Fruit fly (Drosophila melanogaster) whole organism, adult: ENCODE measurements around the gene CG4709.

Experiments used
- CG11617 ChIP-seq: fragments of 200-800 bp; sonication (Bioruptor generic); optimal IDR thresholded peaks from 2 replicates; lab custom pipeline; 2017; ENCODE audit warnings: mild to moderate bottlenecking, missing biosample characterization, missing genetic modification reagents, missing genetic modification characterization
- CG12768 ChIP-seq: fragments of 200-800 bp; sonication (Bioruptor generic); optimal IDR thresholded peaks from 2 replicates; lab custom pipeline; 2017; ENCODE audit warnings: missing biosample characterization, missing genetic modification characterization, mild to moderate bottlenecking, moderate library complexity, missing genetic modification reagents
- CG14711 ChIP-seq: fragments of 200-800 bp; sonication (Bioruptor generic); optimal IDR thresholded peaks from 2 replicates; lab custom pipeline; 2018; ENCODE audit warnings: missing biosample characterization, mild to moderate bottlenecking, missing genetic modification characterization, moderate library complexity
- CG1620 ChIP-seq: fragments of 200-800 bp; sonication (Bioruptor generic); optimal IDR thresholded peaks from 2 replicates; lab custom pipeline; 2016; ENCODE audit warnings: missing biosample characterization, missing genetic modification characterization
- CG33017 ChIP-seq: fragments of 200-800 bp; sonication (Bioruptor generic); optimal IDR thresholded peaks from 2 replicates; lab custom pipeline; 2018; ENCODE audit warnings: missing biosample characterization, mild to moderate bottlenecking, missing genetic modification characterization, moderate library complexity
- CG5204 ChIP-seq: fragments of 200-800 bp; sonication (Bioruptor generic); optimal IDR thresholded peaks from 2 replicates; lab custom pipeline; 2016; ENCODE audit warnings: missing biosample characterization, missing genetic modification characterization
- CG7045 ChIP-seq: fragments of 200-800 bp; sonication (Bioruptor generic); optimal IDR thresholded peaks from 2 replicates; lab custom pipeline; 2017; ENCODE audit warnings: missing biosample characterization, mild to moderate bottlenecking, missing genetic modification characterization
- CG7101 ChIP-seq: fragments of 200-800 bp; sonication (Bioruptor generic); optimal IDR thresholded peaks from 2 replicates; lab custom pipeline; 2018; ENCODE audit warnings: missing biosample characterization, mild to moderate bottlenecking, missing genetic modification characterization, moderate library complexity
- Clk ChIP-seq: fragments of 200-800 bp; sonication (Bioruptor generic); optimal IDR thresholded peaks from 2 replicates; lab custom pipeline; 2017; ENCODE audit warnings: missing biosample characterization, missing genetic modification characterization
- Crg-1 ChIP-seq: fragments of 200-800 bp; sonication (Bioruptor generic); optimal IDR thresholded peaks from 2 replicates; lab custom pipeline; 2016; ENCODE audit warnings: missing biosample characterization, missing genetic modification characterization
- Hr96 ChIP-seq: fragments of 200-800 bp; sonication (Bioruptor generic); optimal IDR thresholded peaks from 2 replicates; lab custom pipeline; 2016; ENCODE audit warnings: missing biosample characterization, missing genetic modification characterization
- Mnt ChIP-seq: fragments of 200-800 bp; sonication (Bioruptor generic); optimal IDR thresholded peaks from 2 replicates; lab custom pipeline; 2016; ENCODE audit warnings: missing biosample characterization, mild to moderate bottlenecking, missing genetic modification characterization
- bab1 ChIP-seq: fragments of 200-800 bp; sonication (Bioruptor generic); optimal IDR thresholded peaks from 3 replicates; lab custom pipeline; 2019; ENCODE audit warnings: missing biosample characterization, mild to moderate bottlenecking, missing genetic modification characterization, moderate library complexity
- cic ChIP-seq: fragments of 200-800 bp; sonication (Bioruptor generic); optimal IDR thresholded peaks from 2 replicates; lab custom pipeline; 2017; ENCODE audit warnings: missing biosample characterization, mild to moderate bottlenecking, missing genetic modification characterization, moderate library complexity
- cnc ChIP-seq, 2 experiments: fragments of >200 bp; optimal IDR thresholded peaks; 2 replicates each; lab custom pipeline; 2017
- kay ChIP-seq: fragments of 200-800 bp; sonication (Bioruptor generic); peaks from one replicate; lab custom pipeline; 2016; ENCODE audit warnings: missing biosample characterization, missing genetic modification characterization, borderline replicate concordance
- ovo ChIP-seq: fragments of 200-800 bp; sonication (Bioruptor generic); optimal IDR thresholded peaks from 2 replicates; lab custom pipeline; 2016; ENCODE audit warnings: missing biosample characterization, missing genetic modification characterization
- pad ChIP-seq: fragments of 200-800 bp; sonication (Bioruptor generic); optimal IDR thresholded peaks from 3 replicates; lab custom pipeline; 2017; ENCODE audit warnings: missing biosample characterization, missing genetic modification characterization, mild to moderate bottlenecking, moderate library complexity, missing genetic modification reagents
- tj ChIP-seq: fragments of 200-800 bp; sonication (Bioruptor generic); optimal IDR thresholded peaks from 3 replicates; lab custom pipeline; 2017; ENCODE audit warnings: missing biosample characterization, mild to moderate bottlenecking, missing genetic modification characterization, moderate library complexity
- toe ChIP-seq: fragments of 200-800 bp; sonication (Bioruptor generic); optimal IDR thresholded peaks from 2 replicates; lab custom pipeline; 2016; ENCODE audit warnings: missing biosample characterization, missing genetic modification characterization

Gene CG4709

DNA sequence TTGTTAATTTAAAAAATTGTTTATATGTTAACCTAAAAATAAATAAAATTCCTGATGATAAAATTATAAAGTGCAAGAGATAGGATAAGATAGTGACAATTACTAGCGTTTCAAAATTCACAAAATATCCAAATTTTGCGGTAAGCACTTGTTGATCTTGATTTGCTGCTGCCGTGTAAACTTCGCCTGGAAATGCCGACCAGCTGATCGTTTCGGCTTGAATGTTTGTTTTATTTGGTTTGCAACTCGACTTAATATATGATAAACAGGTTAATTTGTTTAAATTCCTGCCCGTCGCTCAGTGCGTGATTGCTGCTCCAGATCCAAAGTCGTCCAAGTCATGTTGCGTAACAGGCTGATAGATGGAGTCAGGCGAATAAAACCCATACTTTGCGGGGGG is 32.7 kb upstream of the CG4709 start, which contains the start of gene CG4592:
CG4592 (plus strand) TSS at position 233 of the 400 bp plus-strand sequence.
- TF ChIP-seq CG7045 (GFP tag; lab: Kevin White, UChicago), result peak; percentile 72
- TF ChIP-seq cnc (optimal IDR thresholded peaks at IDR 0.05; lab: Kevin White, UChicago), result no peak
- TF ChIP-seq ovo (GFP tag; lab: Kevin White, UChicago), result no peak
- TF ChIP-seq CG5204, result peak; percentile 40
- peak; percentile 82 for TF ChIP-seq CG12768 (GFP tag; lab: Kevin White, UChicago)
- peak; percentile 25 for TF ChIP-seq pad (GFP tag; lab: Kevin White, UChicago)
- peak; percentile 69 for TF ChIP-seq Hr96 (GFP tag; lab: Kevin White, UChicago)
- TF ChIP-seq CG1620 (GFP tag; lab: Kevin White, UChicago), result peak; percentile 12
- no peak for TF ChIP-seq Clk (GFP tag; lab: Kevin White, UChicago)
- peak; percentile 88 for TF ChIP-seq kay (GFP tag; lab: Kevin White, UChicago)
- TF ChIP-seq tj (GFP tag; lab: Kevin White, UChicago), result peak; percentile 56
- peak; percentile 79 for TF ChIP-seq CG11617 (GFP tag; lab: Kevin White, UChicago)
- TF ChIP-seq Mnt (GFP tag; lab: Kevin White, UChicago), result peak; percentile 51
- peak; percentile 66 for TF ChIP-seq CG14711 (tag; lab: Kevin White, UChicago)
- peak; percentile 85 for TF ChIP-seq bab1 (GFP tag; lab: Kevin White, UChicago)
- TF ChIP-seq toe, result peak; percentile 67
- TF ChIP-seq cic (GFP tag; lab: Kevin White, UChicago), result peak; percentile 24
- TF ChIP-seq Crg-1, result no peak
- peak; percentile 78 for TF ChIP-seq CG7101 (tag; lab: Kevin White, UChicago)
- TF ChIP-seq CG33017 (tag; lab: Kevin White, UChicago), result peak; percentile 72

DNA sequence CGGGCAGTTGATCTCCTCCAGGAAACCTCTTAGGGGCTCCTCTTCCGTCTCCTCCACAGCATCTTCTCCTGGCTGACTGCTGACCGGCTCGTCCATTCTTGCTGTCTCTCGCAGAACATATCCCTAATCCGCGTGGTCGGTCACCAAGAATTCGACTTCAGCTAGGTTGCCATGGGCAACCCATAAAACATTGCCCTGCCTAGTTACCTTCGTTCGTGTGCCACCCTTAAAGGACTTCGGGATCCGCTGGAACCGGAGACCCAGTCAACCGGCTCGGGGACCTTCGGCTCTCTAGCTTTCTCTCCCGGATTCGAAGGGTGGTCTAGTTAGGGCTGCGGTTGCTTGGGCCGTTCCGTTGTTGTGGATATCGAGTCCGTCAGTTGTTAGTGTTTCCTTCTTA is 29.4 kb upstream of the CG4709 start, which contains the start of the genes TbCMF46 and CG42366:
TbCMF46 (minus strand) TSS at position 101 of the 400 bp plus-strand sequence.
CG42366 (plus strand) TSS at position 397 of the 400 bp plus-strand sequence.
- TF ChIP-seq cnc (optimal IDR thresholded peaks at IDR 0.05; lab: Kevin White, UChicago) (no peak), CG33017 (tag; lab: Kevin White, UChicago) (no peak), Clk (GFP tag; lab: Kevin White, UChicago) (no peak), Mnt (GFP tag; lab: Kevin White, UChicago) (no peak), pad (GFP tag; lab: Kevin White, UChicago) (no peak), tj (GFP tag; lab: Kevin White, UChicago) (no peak), CG7045 (GFP tag; lab: Kevin White, UChicago) (no peak), toe (no peak), CG5204 (no peak), bab1 (GFP tag; lab: Kevin White, UChicago) (no peak), cic (GFP tag; lab: Kevin White, UChicago) (no peak), kay (GFP tag; lab: Kevin White, UChicago) (no peak)

DNA sequence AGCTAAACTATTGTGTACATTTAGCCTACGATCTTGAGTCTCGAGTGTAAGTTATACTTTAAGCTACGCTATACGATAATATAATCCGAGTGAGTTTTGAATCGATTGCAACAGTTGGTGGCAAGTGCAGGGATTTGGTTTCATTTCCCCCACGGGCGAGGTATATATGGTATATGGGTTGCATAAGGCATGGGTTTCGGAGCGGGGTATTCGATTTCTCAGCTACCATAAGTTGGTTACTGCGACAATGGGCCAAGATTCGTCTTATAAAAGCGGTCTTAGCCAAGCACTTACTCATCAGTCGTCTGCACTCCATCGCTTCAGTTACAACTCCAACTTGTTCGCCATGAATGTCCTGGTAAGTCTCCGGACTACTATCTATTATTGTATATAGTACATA is 23.8 kb upstream of the CG4709 start, which contains the start of gene CG42367:
CG42367 (plus strand) TSS at position 301 of the 400 bp plus-strand sequence.
- TF ChIP-seq CG1620 (GFP tag; lab: Kevin White, UChicago) (no peak), Mnt (GFP tag; lab: Kevin White, UChicago) (no peak), tj (GFP tag; lab: Kevin White, UChicago) (no peak), Hr96 (GFP tag; lab: Kevin White, UChicago) (no peak), toe (no peak), CG33017 (tag; lab: Kevin White, UChicago) (no peak), CG7045 (GFP tag; lab: Kevin White, UChicago) (no peak), CG11617 (GFP tag; lab: Kevin White, UChicago) (no peak), bab1 (GFP tag; lab: Kevin White, UChicago) (no peak), Crg-1 (no peak), pad (GFP tag; lab: Kevin White, UChicago) (no peak), CG7101 (tag; lab: Kevin White, UChicago) (no peak), cnc (optimal IDR thresholded peaks at IDR 0.05; lab: Kevin White, UChicago) (no peak), ovo (GFP tag; lab: Kevin White, UChicago) (no peak), CG14711 (tag; lab: Kevin White, UChicago) (no peak), cic (GFP tag; lab: Kevin White, UChicago) (no peak)

DNA sequence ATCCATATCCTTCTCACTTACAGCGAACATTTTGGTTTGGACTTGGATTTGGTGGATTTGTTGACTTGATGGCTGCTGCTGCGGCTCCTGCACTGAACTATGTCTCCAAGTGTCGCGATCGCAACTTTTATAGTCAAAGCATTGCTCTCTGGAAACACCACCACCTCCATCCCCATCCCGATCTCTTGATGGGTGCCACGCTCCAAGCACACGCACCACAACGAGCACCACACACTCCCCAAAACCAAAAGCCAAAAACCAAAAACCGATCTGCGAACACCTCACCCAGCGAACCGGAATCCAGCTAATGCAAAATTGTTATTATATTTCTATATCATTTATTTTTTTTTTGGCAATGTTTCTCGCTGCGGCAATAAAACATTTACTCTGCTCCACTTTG is 21.1 kb upstream of the CG4709 start, which contains the start of gene Cpr30F:
Cpr30F (minus strand) TSS at position 101 of the 400 bp plus-strand sequence.
- TF ChIP-seq toe (no peak), ovo (GFP tag; lab: Kevin White, UChicago) (no peak)

DNA sequence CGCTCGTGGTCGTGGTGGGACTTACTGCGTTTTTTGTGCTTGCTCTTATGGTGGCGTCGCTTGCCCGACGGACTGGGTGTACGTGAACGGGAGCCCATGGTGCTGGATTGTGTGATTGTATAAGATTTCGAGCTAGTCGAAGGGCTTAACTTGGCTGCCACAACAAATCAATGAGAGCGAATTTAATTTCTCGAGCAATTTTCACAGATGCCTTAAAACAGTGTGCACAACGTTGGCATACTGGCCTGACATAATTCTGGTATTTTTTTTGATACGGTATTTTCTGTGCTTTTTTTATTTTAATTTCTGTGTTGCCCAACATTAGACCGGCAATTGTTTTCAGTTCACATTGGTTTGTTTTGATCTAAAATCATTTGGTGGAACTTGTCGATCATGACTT is 16.2 kb upstream of the CG4709 start, which contains the start of gene Arglu1:
Arglu1 (minus strand) TSS at position 227 of the 400 bp plus-strand sequence.
- TF ChIP-seq Crg-1 (no peak), tj (GFP tag; lab: Kevin White, UChicago) (no peak), pad (GFP tag; lab: Kevin White, UChicago) (peak; percentile 45), CG12768 (GFP tag; lab: Kevin White, UChicago) (peak; percentile 34), CG5204 (no peak), cic (GFP tag; lab: Kevin White, UChicago) (no peak), CG14711 (tag; lab: Kevin White, UChicago) (peak; percentile 35), bab1 (GFP tag; lab: Kevin White, UChicago) (peak; percentile 46), CG11617 (GFP tag; lab: Kevin White, UChicago) (no peak), cnc (optimal IDR thresholded peaks at IDR 0.05; lab: Kevin White, UChicago) (no peak), kay (GFP tag; lab: Kevin White, UChicago) (no peak), Clk (GFP tag; lab: Kevin White, UChicago) (peak; percentile 38), toe (peak; percentile 37), Hr96 (GFP tag; lab: Kevin White, UChicago) (peak; percentile 49), CG1620 (GFP tag; lab: Kevin White, UChicago) (peak; percentile 30), CG7101 (tag; lab: Kevin White, UChicago) (peak; percentile 51), ovo (GFP tag; lab: Kevin White, UChicago) (no peak), CG33017 (tag; lab: Kevin White, UChicago) (no peak), CG7045 (GFP tag; lab: Kevin White, UChicago) (no peak), Mnt (GFP tag; lab: Kevin White, UChicago) (peak; percentile 34)
